Fruit fly (Drosophila melanogaster): ENCODE results near the gene Eato.

The Eato gene

DNA sequence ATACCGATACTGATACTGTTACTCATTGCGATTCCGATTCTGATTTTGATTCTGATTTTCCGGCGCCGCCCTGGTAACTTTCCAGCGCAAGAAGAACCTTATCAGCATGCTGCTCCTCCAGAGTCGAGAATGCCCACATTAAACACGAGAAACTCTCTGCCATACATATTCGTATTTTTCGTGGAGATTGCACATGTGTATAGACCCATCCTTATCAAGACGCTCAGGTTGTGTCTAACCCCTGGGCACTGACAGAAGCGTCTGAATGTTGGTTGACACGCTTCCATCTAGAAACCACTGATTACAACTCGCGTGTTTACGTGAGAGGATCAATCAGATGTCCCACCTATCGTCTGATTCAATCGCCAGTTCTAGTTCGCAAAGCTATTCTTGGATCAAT lies 21.3 kb downstream of the Eato start:
- TF ChIP-seq CG17806 (tag; optimal IDR thresholded peaks at IDR 0.05): no peak
- no peak for TF ChIP-seq CG32121 (GFP tag; IDR thresholded peaks at IDR 0.05)
- TF ChIP-seq Pif1B (GFP tag; optimal IDR thresholded peaks at IDR 0.05): no peak

DNA sequence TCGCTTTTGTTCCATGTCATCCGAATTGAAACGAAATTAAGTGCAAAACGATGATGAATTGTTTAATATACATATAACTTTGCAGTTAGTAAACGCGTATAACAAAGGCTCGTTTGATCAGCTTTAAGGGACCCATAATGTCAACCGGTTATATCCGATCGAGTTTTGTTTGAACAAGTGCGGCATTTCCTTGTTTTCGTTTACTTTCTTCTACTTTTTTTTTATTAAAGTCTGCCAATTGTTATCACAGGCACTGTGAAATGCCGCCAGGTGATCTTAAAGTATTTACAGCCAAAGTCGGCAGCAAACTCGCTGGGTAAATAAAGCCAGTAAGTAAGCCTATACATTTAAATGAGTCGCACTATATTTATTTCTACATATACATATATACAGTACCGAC lies 23.2 kb downstream of the Eato start:
- TF ChIP-seq CG15710 (tag; optimal IDR thresholded peaks at IDR 0.05): no peak
- TF ChIP-seq EcR (GFP tag; optimal IDR thresholded peaks at IDR 0.05): no peak
- TF ChIP-seq CG10348 (GFP tag; IDR thresholded peaks at IDR 0.05): no peak
- no peak for TF ChIP-seq CG12605 (GFP tag; IDR thresholded peaks at IDR 0.05)
- TF ChIP-seq CG17806 (tag; optimal IDR thresholded peaks at IDR 0.05): no peak
- no peak for TF ChIP-seq Snoo (tag; optimal IDR thresholded peaks at IDR 0.05)
- TF ChIP-seq CG32121 (GFP tag; IDR thresholded peaks at IDR 0.05): no peak
- no peak for TF ChIP-seq Pif1B (GFP tag; optimal IDR thresholded peaks at IDR 0.05)
- TF ChIP-seq CG4496 (GFP tag; IDR thresholded peaks at IDR 0.05): no peak
- no peak for TF ChIP-seq CG34367 (tag; optimal IDR thresholded peaks at IDR 0.05)
- TF ChIP-seq rn (GFP tag; IDR thresholded peaks at IDR 0.05): no peak

- TF ChIP-seq CG14655 (GFP tag; optimal IDR thresholded peaks at IDR 0.05): no peak
- TF ChIP-seq Snoo (tag; optimal IDR thresholded peaks at IDR 0.05): peak; percentile 3
- TF ChIP-seq D1 (tag; optimal IDR thresholded peaks at IDR 0.05): no peak
- no peak for TF ChIP-seq Pif1A (GFP tag; optimal IDR thresholded peaks at IDR 0.05)
These were observed 24.1 kb downstream of the Eato start for dm6 chr2L:13807959-13808358.

DNA sequence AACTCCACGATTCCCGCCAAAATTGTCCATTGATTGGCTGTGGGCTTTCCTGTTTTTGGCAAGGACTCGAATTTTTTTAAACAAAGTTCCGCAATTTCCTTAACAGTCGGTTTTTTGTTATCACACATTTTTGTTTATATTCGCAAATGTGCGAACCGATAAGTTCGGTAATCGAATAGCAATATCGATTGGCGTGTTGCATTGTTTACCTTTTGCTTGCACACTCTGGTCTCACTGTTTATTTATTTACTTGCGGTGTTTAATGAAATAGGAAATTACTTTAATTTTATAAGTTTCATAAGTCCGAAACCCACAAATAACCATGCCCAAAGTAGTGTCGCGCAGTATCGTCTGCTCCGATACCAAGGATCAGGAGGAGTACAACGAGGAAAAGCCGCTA lies 27.4 kb downstream of the Eato start, which contains the start of the genes Adat1 and CG16865:
Adat1 (minus strand) TSS at position 152 of the 400 bp plus-strand sequence.
CG16865 (plus strand) TSS at position 200 of the 400 bp plus-strand sequence.
- TF ChIP-seq CG15710 (tag; optimal IDR thresholded peaks at IDR 0.05): no peak
- TF ChIP-seq CG17806 (tag; optimal IDR thresholded peaks at IDR 0.05): no peak
- TF ChIP-seq Pif1B (GFP tag; optimal IDR thresholded peaks at IDR 0.05): no peak
- no peak for TF ChIP-seq gl (tag; optimal IDR thresholded peaks at IDR 0.05)
- no peak for TF ChIP-seq CG12605 (GFP tag; IDR thresholded peaks at IDR 0.05)
- no peak for TF ChIP-seq fd96Ca (GFP tag; IDR thresholded peaks at IDR 0.05)
- no peak for TF ChIP-seq Ets98B (GFP tag; IDR thresholded peaks at IDR 0.05)
- TF ChIP-seq CG10348 (GFP tag; IDR thresholded peaks at IDR 0.05): no peak
- no peak for TF ChIP-seq Pif1A (GFP tag; optimal IDR thresholded peaks at IDR 0.05)
- no peak for TF ChIP-seq CG34367 (tag; optimal IDR thresholded peaks at IDR 0.05)
- TF ChIP-seq CG32121 (GFP tag; IDR thresholded peaks at IDR 0.05): no peak
- no peak for TF ChIP-seq D1 (tag; optimal IDR thresholded peaks at IDR 0.05)
- TF ChIP-seq Snoo (tag; optimal IDR thresholded peaks at IDR 0.05): no peak

DNA sequence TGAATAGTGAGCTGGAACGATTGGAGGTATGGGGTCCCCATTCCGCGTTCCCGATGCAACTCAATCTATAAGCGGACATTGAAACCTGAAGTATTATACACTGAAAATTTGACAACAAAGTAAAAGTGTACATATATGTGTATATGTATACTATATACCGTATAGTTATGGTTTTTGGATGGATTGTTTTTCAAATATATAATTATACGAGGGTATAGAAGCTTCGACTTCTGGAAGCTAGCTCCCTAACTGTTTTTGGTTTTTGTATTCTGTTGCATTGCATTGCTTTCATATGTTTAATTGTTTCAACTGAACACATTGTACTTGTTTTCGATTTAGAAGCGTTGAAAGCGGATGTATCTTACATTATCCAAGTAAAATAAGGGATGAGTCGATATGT lies 29.3 kb downstream of the Eato start, which contains the start of gene CG16888:
CG16888 (minus strand) TSS at position 101 of the 400 bp plus-strand sequence.
- TF ChIP-seq rn (GFP tag; IDR thresholded peaks at IDR 0.05) (no peak), CG32121 (GFP tag; IDR thresholded peaks at IDR 0.05) (no peak), CG12605 (GFP tag; IDR thresholded peaks at IDR 0.05) (no peak), Snoo (tag; optimal IDR thresholded peaks at IDR 0.05) (no peak), Pif1B (GFP tag; optimal IDR thresholded peaks at IDR 0.05) (no peak), CG4496 (GFP tag; IDR thresholded peaks at IDR 0.05) (no peak), Pif1A (GFP tag; optimal IDR thresholded peaks at IDR 0.05) (no peak)

DNA sequence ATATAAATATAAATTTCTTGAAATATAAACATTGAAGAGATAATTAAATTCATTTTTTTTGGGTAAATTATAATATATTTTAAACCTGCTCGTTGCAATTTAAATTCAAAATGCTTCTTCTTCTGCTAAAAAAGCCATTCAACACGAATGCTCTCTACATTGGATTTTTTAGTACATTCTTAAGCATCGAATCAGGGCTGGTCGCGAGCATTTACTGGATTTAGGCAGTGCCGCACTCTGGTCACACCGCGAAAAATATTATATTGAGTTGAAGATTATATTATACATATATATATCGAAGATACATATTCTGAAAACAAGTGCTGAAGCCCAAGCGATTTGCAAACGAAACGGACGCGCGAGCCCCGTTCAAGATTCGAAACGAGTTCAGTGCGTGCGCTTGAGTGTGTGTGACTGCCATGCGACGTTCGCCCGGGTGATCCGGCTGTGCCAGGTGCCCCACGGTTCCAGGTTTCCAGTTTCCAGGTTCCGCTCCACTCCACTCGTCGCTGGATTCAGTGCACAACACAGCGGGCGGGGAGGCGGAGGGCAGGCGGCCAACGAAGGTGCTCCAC lies 29.8 kb downstream of the Eato start, which contains the start of gene Sos:
Sos (plus strand) TSS at position 213 of the 575 bp plus-strand sequence.
- TF ChIP-seq CG12605 (GFP tag; IDR thresholded peaks at IDR 0.05) (no peak), Snoo (tag; optimal IDR thresholded peaks at IDR 0.05) (no peak), Pif1B (GFP tag; optimal IDR thresholded peaks at IDR 0.05) (no peak), CG13204 (GFP tag; optimal IDR thresholded peaks at IDR 0.05) (no peak), CG8301 (tag; optimal IDR thresholded peaks at IDR 0.05) (no peak), Pif1A (GFP tag; optimal IDR thresholded peaks at IDR 0.05) (no peak), CG32121 (GFP tag; IDR thresholded peaks at IDR 0.05) (no peak), CG9948 (tag; optimal IDR thresholded peaks at IDR 0.05) (no peak), rn (GFP tag; IDR thresholded peaks at IDR 0.05) (no peak), CG4496 (GFP tag; IDR thresholded peaks at IDR 0.05) (no peak), CG15710 (tag; optimal IDR thresholded peaks at IDR 0.05) (no peak), CG17806 (tag; optimal IDR thresholded peaks at IDR 0.05) (no peak), D1 (tag; optimal IDR thresholded peaks at IDR 0.05) (no peak), CG14655 (GFP tag; optimal IDR thresholded peaks at IDR 0.05) (no peak)

dm6 chr2L:13820176-13820575 lies 36.3 kb downstream of the Eato start:
- TF ChIP-seq CG12605 (GFP tag; IDR thresholded peaks at IDR 0.05) (no peak), rn (GFP tag; IDR thresholded peaks at IDR 0.05) (no peak), CG15710 (tag; optimal IDR thresholded peaks at IDR 0.05) (no peak), CG10348 (GFP tag; IDR thresholded peaks at IDR 0.05) (no peak), CG14655 (GFP tag; optimal IDR thresholded peaks at IDR 0.05) (no peak), CG17806 (tag; optimal IDR thresholded peaks at IDR 0.05) (no peak), EcR (GFP tag; optimal IDR thresholded peaks at IDR 0.05) (no peak), Snoo (tag; optimal IDR thresholded peaks at IDR 0.05) (no peak), D1 (tag; optimal IDR thresholded peaks at IDR 0.05) (no peak), CG4496 (GFP tag; IDR thresholded peaks at IDR 0.05) (no peak), Pif1B (GFP tag; optimal IDR thresholded peaks at IDR 0.05) (no peak), CG34367 (tag; optimal IDR thresholded peaks at IDR 0.05) (no peak), Pif1A (GFP tag; optimal IDR thresholded peaks at IDR 0.05) (no peak), Ets98B (GFP tag; IDR thresholded peaks at IDR 0.05) (no peak)
